Worm (Caenorhabditis elegans) whole organism, L2 larva: ENCODE data around the gene Y39B6A.33.

Experiments used
- Y55F3AM.14 ChIP-seq: fragments of 200-800 bp; sonication (Bioruptor generic); optimal IDR thresholded peaks from 2 replicates; lab custom pipeline; 2018; ENCODE audit warnings: mild to moderate bottlenecking, missing genetic modification characterization, missing compliant biosample characterization
- lin-39 ChIP-seq: fragments of 150-350 bp; optimal IDR thresholded peaks from 2 replicates; lab custom pipeline; 2014; ENCODE audit warnings: missing biosample characterization, missing genetic modification reagents, missing genetic modification characterization
- mab-5 ChIP-seq: fragments of 150-350 bp; optimal IDR thresholded peaks from 2 replicates; lab custom pipeline; 2014; ENCODE audit warnings: missing biosample characterization, missing genetic modification characterization
- nhr-10 ChIP-seq: sonication (generic microtip); optimal IDR thresholded peaks from 2 replicates; lab custom pipeline; 2017; ENCODE audit warnings: missing biosample characterization, missing genetic modification characterization
- nhr-11 ChIP-seq: fragments of 150-350 bp; optimal IDR thresholded peaks from 2 replicates; lab custom pipeline; 2014; ENCODE audit warnings: missing biosample characterization, missing genetic modification characterization
- nhr-12 ChIP-seq: fragments of 150-350 bp; optimal IDR thresholded peaks from 2 replicates; lab custom pipeline; 2014; ENCODE audit warnings: missing biosample characterization, missing genetic modification characterization
- nhr-237 ChIP-seq: fragments of 150-350 bp; optimal IDR thresholded peaks from 2 replicates; lab custom pipeline; 2014; ENCODE audit warnings: missing biosample characterization, missing genetic modification characterization
- unc-62 ChIP-seq: fragments of 150-350 bp; optimal IDR thresholded peaks from 2 replicates; lab custom pipeline; 2014; ENCODE audit warnings: missing biosample characterization, missing genetic modification reagents, missing genetic modification characterization

ce11 chrV:19026163-19026562 is 24.4 kb downstream of the Y39B6A.33 start, which contains the start of gene Y39B6A.25:
- no peak for TF ChIP-seq nhr-12
- TF ChIP-seq nhr-237 (tag; lab: Kevin White, UChicago), result no peak
- TF ChIP-seq Y55F3AM.14 (GFP tag; lab: Kevin White, UChicago), result no peak
- no peak for TF ChIP-seq mab-5 (tag; lab: Kevin White, UChicago)
- TF ChIP-seq unc-62 (GFP tag; lab: Kevin White, UChicago), result no peak
- no peak for TF ChIP-seq lin-39 (tag; lab: Kevin White, UChicago)
- TF ChIP-seq nhr-10 (tag; lab: Kevin White, UChicago), result no peak
- no peak for TF ChIP-seq nhr-11 (tag; lab: Kevin White, UChicago)
